Worm (Caenorhabditis elegans) whole organism, midembryonic: ENCODE results near the gene F23D12.11.

Experiments
- cog-1 ChIP-seq: sonication (generic microtip); optimal IDR thresholded peaks from 2 replicates; lab custom pipeline; 2016; ENCODE audit warnings: missing genetic modification characterization, missing compliant biosample characterization
- flt-1 ChIP-seq: fragments of 200-800 bp; sonication (Bioruptor generic); IDR thresholded peaks from 2 replicates; pipeline ENCODE4 v1.3.6; 2022; ENCODE audit warnings: missing genetic modification characterization, missing compliant biosample characterization
- med-1 ChIP-seq: sonication (generic microtip); optimal IDR thresholded peaks from 2 replicates; lab custom pipeline; 2017; ENCODE audit warnings: missing genetic modification characterization, mild to moderate bottlenecking, missing compliant biosample characterization, antibody characterized with exemption, missing genetic modification reagents; ENCODE audit not compliant: insufficient read depth

DNA sequence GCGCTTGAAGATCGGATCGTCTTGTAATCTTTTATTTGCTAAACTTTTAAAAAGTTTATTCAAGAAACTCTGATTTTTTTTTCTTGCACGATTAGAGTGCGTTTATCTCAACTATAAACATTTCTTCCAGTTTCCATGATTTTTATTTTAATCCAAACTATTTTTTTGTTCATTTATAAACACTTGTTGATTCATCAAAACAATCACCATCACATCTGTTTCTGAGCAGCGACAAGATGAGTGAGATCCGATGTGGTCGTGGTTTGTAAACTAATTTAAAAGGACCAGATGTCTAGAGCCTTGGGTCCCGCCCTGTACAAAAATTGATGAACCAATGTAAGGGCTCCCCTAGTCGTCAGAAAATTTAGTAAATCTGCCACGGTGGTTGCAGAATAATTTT lies 23.3 kb downstream of the F23D12.11 start:
- no peak for TF ChIP-seq flt-1
- TF ChIP-seq med-1 = no peak
- TF ChIP-seq cog-1 (tag; lab: Kevin White, UChicago) = no peak
